ENCODE assay signal across 2 fruit fly cellular contexts in the genomic region with DNA sequence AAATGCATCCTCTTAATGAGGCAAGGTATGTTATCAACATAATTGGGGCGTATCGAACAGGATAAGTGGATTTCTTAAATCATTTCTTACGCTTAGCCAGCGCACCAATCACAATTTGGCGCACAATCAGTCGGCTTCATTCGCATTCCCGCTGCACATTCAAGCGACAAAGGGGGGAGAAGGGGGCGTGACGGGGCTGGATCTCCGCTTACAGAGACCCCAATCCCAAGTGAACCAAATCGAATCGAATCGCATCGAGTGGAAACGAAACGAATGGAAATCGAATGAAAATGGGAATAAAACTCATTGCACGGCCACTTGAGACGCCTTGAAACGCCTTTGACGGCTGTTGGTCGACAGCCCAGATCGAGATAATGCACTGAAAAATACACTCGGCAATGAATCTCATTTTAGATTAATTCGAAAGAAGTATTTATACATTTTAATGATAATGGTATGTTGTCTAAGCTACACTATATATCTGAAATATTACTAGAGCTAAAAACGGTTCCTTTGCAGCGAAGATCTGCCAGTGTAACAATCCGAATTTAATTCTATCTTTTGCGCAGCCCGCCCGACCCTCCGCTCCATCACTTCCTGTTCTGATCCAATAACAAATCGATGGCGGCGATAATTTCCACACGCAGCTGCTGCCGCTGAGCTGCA.
TF ChIP-seq lines count a peak whose summit lies in the region.

No protein-coding gene starts in this region.

TF ChIP-seq in whole organism, embryonic, 481 proteins besides CTCF, POLR2A, EP300 and RAD21 (continued from another document and continues in another):
- TF ChIP-seq sc (optimal IDR thresholded peaks at IDR 0.05; lab: Kevin White, UChicago) (no peak), sc (GFP tag; optimal IDR thresholded peaks at IDR 0.05; lab: Kevin White, UChicago) (no peak), CG13894 (tag; optimal IDR thresholded peaks at IDR 0.05; lab: Kevin White, UChicago) (no peak), CG16863 (GFP tag; optimal IDR thresholded peaks at IDR 0.05; lab: Kevin White, UChicago) (no peak), CG5180 (GFP tag; optimal IDR thresholded peaks at IDR 0.05; lab: Kevin White, UChicago) (no peak), CG1024 (GFP tag; IDR thresholded peaks at IDR 0.05; lab: Robert Waterston, UW) (no peak), crc (GFP tag; optimal IDR thresholded peaks at IDR 0.05; lab: Kevin White, UChicago) (no peak), nom (GFP tag; optimal IDR thresholded peaks at IDR 0.05; lab: Kevin White, UChicago) (no peak), CG9215 (GFP tag; IDR thresholded peaks at IDR 0.05; lab: Robert Waterston, UW) (no peak), sens (GFP tag; lab: Kevin White, UChicago) (peak; percentile 94), CG17328 (GFP tag; IDR thresholded peaks at IDR 0.05; lab: Robert Waterston, UW) (0 out of 2 replicates have a peak, but pooled peaks have one; percentile 7), hth (optimal IDR thresholded peaks at IDR 0.05; lab: Kevin White, UChicago) (no peak), Six4 (GFP tag; optimal IDR thresholded peaks at IDR 0.05; lab: Kevin White, UChicago) (no peak), CG31388 (GFP tag; optimal IDR thresholded peaks at IDR 0.05; lab: Kevin White, UChicago) (no peak), pita (GFP tag; optimal IDR thresholded peaks at IDR 0.05; lab: Kevin White, UChicago) (no peak), Antp (GFP tag; optimal IDR thresholded peaks at IDR 0.05; lab: Kevin White, UChicago) (no peak), CG18262 (tag; optimal IDR thresholded peaks at IDR 0.05; lab: Kevin White, UChicago) (peak; percentile 42), CG12155 (GFP tag; optimal IDR thresholded peaks at IDR 0.05; lab: Kevin White, UChicago) (no peak), CG3163 (GFP tag; optimal IDR thresholded peaks at IDR 0.05; lab: Kevin White, UChicago) (no peak), dimm (GFP tag; IDR thresholded peaks at IDR 0.05; lab: Robert Waterston, UW) (no peak), Sry-β (GFP tag; optimal IDR thresholded peaks at IDR 0.05; lab: Kevin White, UChicago) (no peak), CG30403 (GFP tag; optimal IDR thresholded peaks at IDR 0.05; lab: Kevin White, UChicago) (peak; percentile 8), CG2678 (tag; optimal IDR thresholded peaks at IDR 0.05; lab: Kevin White, UChicago) (peak; percentile 11), CG17829 (tag; optimal IDR thresholded peaks at IDR 0.05; lab: Kevin White, UChicago) (peak; percentile 42), Mad (GFP tag; optimal IDR thresholded peaks at IDR 0.05; lab: Kevin White, UChicago) (no peak), CG11398 (GFP tag; optimal IDR thresholded peaks at IDR 0.05; lab: Kevin White, UChicago) (no peak), tx (GFP tag; optimal IDR thresholded peaks at IDR 0.05; lab: Kevin White, UChicago) (no peak), CG13424 (tag; optimal IDR thresholded peaks at IDR 0.05; lab: Kevin White, UChicago) (peak; percentile 7), dysf (GFP tag; IDR thresholded peaks at IDR 0.05; lab: Robert Waterston, UW) (0 out of 3 replicates have a peak, but pooled peaks have one; percentile 10), bowl (GFP tag; IDR thresholded peaks at IDR 0.05; lab: Robert Waterston, UW) (no peak), CG9727 (GFP tag; optimal IDR thresholded peaks at IDR 0.05; lab: Kevin White, UChicago) (no peak), CG17912 (GFP tag; optimal IDR thresholded peaks at IDR 0.05; lab: Kevin White, UChicago) (no peak), CG12942 (GFP tag; optimal IDR thresholded peaks at IDR 0.05; lab: Kevin White, UChicago) (no peak), CG17359 (tag; optimal IDR thresholded peaks at IDR 0.05; lab: Kevin White, UChicago) (peak; percentile 17), Ada2b (GFP tag; IDR thresholded peaks at IDR 0.05; lab: Robert Waterston, UW) (no peak), CG14860 (GFP tag; IDR thresholded peaks at IDR 0.05; lab: Robert Waterston, UW; ENCODE audit: partially characterized antibody) (no peak), CG1233 (GFP tag; optimal IDR thresholded peaks at IDR 0.05; lab: Kevin White, UChicago) (no peak), CG33557 (GFP tag; optimal IDR thresholded peaks at IDR 0.05; lab: Kevin White, UChicago) (peak; percentile 20), Scr (GFP tag; IDR thresholded peaks at IDR 0.05; lab: Robert Waterston, UW; ENCODE audit: partially characterized antibody) (no peak), HLH3B (GFP tag; IDR thresholded peaks at IDR 0.05; lab: Robert Waterston, UW) (0 out of 2 replicates have a peak, but pooled peaks have one; percentile 12), chif (GFP tag; optimal IDR thresholded peaks at IDR 0.05; lab: Kevin White, UChicago) (peak in 1 of 2 experiments; percentile 7), bbx (GFP tag; IDR thresholded peaks at IDR 0.05; lab: Robert Waterston, UW; ENCODE audit: partially characterized antibody) (no peak), CG11695 (GFP tag; IDR thresholded peaks at IDR 0.05; lab: Robert Waterston, UW) (no peak; the same call in 2 of the 3 replicates), CG14667 (GFP tag; IDR thresholded peaks at IDR 0.05; lab: Robert Waterston, UW) (no peak), CG2129 (GFP tag; IDR thresholded peaks at IDR 0.05; lab: Robert Waterston, UW; ENCODE audit: partially characterized antibody) (no peak), Nf-YB (GFP tag; optimal IDR thresholded peaks at IDR 0.05; lab: Kevin White, UChicago) (peak; percentile 9), CG10267 (tag; optimal IDR thresholded peaks at IDR 0.05; lab: Kevin White, UChicago) (no peak), chm (GFP tag; IDR thresholded peaks at IDR 0.05; lab: Robert Waterston, UW) (no peak), Fer1 (GFP tag; optimal IDR thresholded peaks at IDR 0.05; lab: Kevin White, UChicago) (no peak), CG3726 (GFP tag; IDR thresholded peaks at IDR 0.05; lab: Robert Waterston, UW) (no peak), Lhr (GFP tag; optimal IDR thresholded peaks at IDR 0.05; lab: Kevin White, UChicago) (no peak), CG13287 (GFP tag; IDR thresholded peaks at IDR 0.05; lab: Robert Waterston, UW; ENCODE audit: partially characterized antibody) (no peak), kni (GFP tag; optimal IDR thresholded peaks at IDR 0.05; lab: Kevin White, UChicago) (no peak), CG3995 (GFP tag; optimal IDR thresholded peaks at IDR 0.05; lab: Kevin White, UChicago) (no peak), CG9609 (GFP tag; optimal IDR thresholded peaks at IDR 0.05; lab: Kevin White, UChicago) (no peak), stwl (tag; optimal IDR thresholded peaks at IDR 0.05; lab: Kevin White, UChicago) (no peak), CG2875 (GFP tag; optimal IDR thresholded peaks at IDR 0.05; lab: Kevin White, UChicago) (no peak), crp (GFP tag; optimal IDR thresholded peaks at IDR 0.05; lab: Kevin White, UChicago) (no peak), trem (tag; optimal IDR thresholded peaks at IDR 0.05; lab: Kevin White, UChicago) (no peak), az2 (GFP tag; optimal IDR thresholded peaks at IDR 0.05; lab: Kevin White, UChicago) (no peak), CG6689 (GFP tag; IDR thresholded peaks at IDR 0.05; lab: Robert Waterston, UW) (0 out of 2 replicates have a peak, but pooled peaks have one; percentile 29), jumu (GFP tag; optimal IDR thresholded peaks at IDR 0.05; lab: Kevin White, UChicago) (peak; percentile 3), CG1792 (GFP tag; optimal IDR thresholded peaks at IDR 0.05; lab: Kevin White, UChicago) (no peak)

TF ChIP-seq in whole organism, prepupa, 60 proteins besides CTCF, POLR2A, EP300 and RAD21 (continued from another document):
- peak; percentile 32 for TF ChIP-seq net (GFP tag; optimal IDR thresholded peaks at IDR 0.05; lab: Kevin White, UChicago)
- no peak for TF ChIP-seq fd85E (GFP tag; optimal IDR thresholded peaks at IDR 0.05; lab: Kevin White, UChicago)
- peak; percentile 48 for TF ChIP-seq CG3919 (GFP tag; optimal IDR thresholded peaks at IDR 0.05; lab: Kevin White, UChicago)
- no peak for TF ChIP-seq fkh (GFP tag; optimal IDR thresholded peaks at IDR 0.05; lab: Kevin White, UChicago)
- no peak for TF ChIP-seq Blimp-1 (GFP tag; optimal IDR thresholded peaks at IDR 0.05; lab: Kevin White, UChicago)
- 0 out of 3 replicates have a peak, but pooled peaks have one; percentile 31 for TF ChIP-seq eg (GFP tag; IDR thresholded peaks at IDR 0.05; lab: Robert Waterston, UW)
- TF ChIP-seq CG31627 (GFP tag; optimal IDR thresholded peaks at IDR 0.05; lab: Kevin White, UChicago) = peak; percentile 27
- no peak for TF ChIP-seq CG4318 (GFP tag; optimal IDR thresholded peaks at IDR 0.05; lab: Kevin White, UChicago)
- 0 out of 2 replicates have a peak, but pooled peaks have one; percentile 24 for TF ChIP-seq CG15336 (GFP tag; IDR thresholded peaks at IDR 0.05; lab: Robert Waterston, UW)
- no peak for TF ChIP-seq dsx (GFP tag; optimal IDR thresholded peaks at IDR 0.05; lab: Kevin White, UChicago; ENCODE audit: poor library complexity, severe bottlenecking)
- TF ChIP-seq CG34406 (GFP tag; optimal IDR thresholded peaks at IDR 0.05; lab: Kevin White, UChicago) = peak; percentile 33
- TF ChIP-seq CG6792 (GFP tag; optimal IDR thresholded peaks at IDR 0.05; lab: Kevin White, UChicago) = peak; percentile 39
- TF ChIP-seq svp (GFP tag; lab: Kevin White, UChicago) = peak; percentile 81
- TF ChIP-seq salr (GFP tag; optimal IDR thresholded peaks at IDR 0.05; lab: Kevin White, UChicago) = no peak
- TF ChIP-seq Sox15 (GFP tag; optimal IDR thresholded peaks at IDR 0.05; lab: Kevin White, UChicago) = no peak
- TF ChIP-seq Eip93F (GFP tag; optimal IDR thresholded peaks at IDR 0.05; lab: Kevin White, UChicago) = no peak
- peak; percentile 29 for TF ChIP-seq CG11762 (GFP tag; optimal IDR thresholded peaks at IDR 0.05; lab: Kevin White, UChicago; ENCODE audit: insufficient read depth)
- peak; percentile 40 for TF ChIP-seq cyc (GFP tag; optimal IDR thresholded peaks at IDR 0.05; lab: Kevin White, UChicago)
- peak; percentile 10 for TF ChIP-seq CG7368 (GFP tag; optimal IDR thresholded peaks at IDR 0.05; lab: Kevin White, UChicago)
- peak; percentile 28 for TF ChIP-seq Hr4 (GFP tag; optimal IDR thresholded peaks at IDR 0.05; lab: Kevin White, UChicago)
- TF ChIP-seq lz (GFP tag; optimal IDR thresholded peaks at IDR 0.05; lab: Kevin White, UChicago) = peak; percentile 42
- TF ChIP-seq CG8119 (GFP tag; IDR thresholded peaks at IDR 0.05; lab: Robert Waterston, UW) = 0 out of 3 replicates have a peak, but pooled peaks have one; percentile 39
- peak; percentile 52 for TF ChIP-seq achi (GFP tag; optimal IDR thresholded peaks at IDR 0.05; lab: Kevin White, UChicago)
- TF ChIP-seq CG1621 (tag; optimal IDR thresholded peaks at IDR 0.05; lab: Kevin White, UChicago) = peak; percentile 2
- TF ChIP-seq pdm3 (GFP tag; optimal IDR thresholded peaks at IDR 0.05; lab: Kevin White, UChicago) = peak; percentile 34
- TF ChIP-seq Met (GFP tag; optimal IDR thresholded peaks at IDR 0.05; lab: Kevin White, UChicago) = peak; percentile 55
- TF ChIP-seq Hr39 (GFP tag; optimal IDR thresholded peaks at IDR 0.05; lab: Kevin White, UChicago) = peak; percentile 45
- TF ChIP-seq Sox102F (GFP tag; optimal IDR thresholded peaks at IDR 0.05; lab: Kevin White, UChicago) = no peak
- peak; percentile 60 for TF ChIP-seq esn (GFP tag; optimal IDR thresholded peaks at IDR 0.05; lab: Kevin White, UChicago)
- TF ChIP-seq dac (GFP tag; optimal IDR thresholded peaks at IDR 0.05; lab: Kevin White, UChicago) = no peak
- TF ChIP-seq CG6854 (GFP tag; optimal IDR thresholded peaks at IDR 0.05; lab: Kevin White, UChicago) = no peak
- peak; percentile 61 for TF ChIP-seq CG3032 (tag; optimal IDR thresholded peaks at IDR 0.05; lab: Kevin White, UChicago)
- TF ChIP-seq Lpt (GFP tag; optimal IDR thresholded peaks at IDR 0.05; lab: Kevin White, UChicago) = no peak
- peak; percentile 61 for TF ChIP-seq topi (GFP tag; optimal IDR thresholded peaks at IDR 0.05; lab: Kevin White, UChicago)
- TF ChIP-seq CG8632 (GFP tag; optimal IDR thresholded peaks at IDR 0.05; lab: Kevin White, UChicago) = peak; percentile 23
- peak; percentile 54 for TF ChIP-seq CG10631 (GFP tag; optimal IDR thresholded peaks at IDR 0.05; lab: Kevin White, UChicago)
- peak; percentile 42 for TF ChIP-seq Sox14 (GFP tag; optimal IDR thresholded peaks at IDR 0.05; lab: Kevin White, UChicago)
- TF ChIP-seq fd59A (GFP tag; optimal IDR thresholded peaks at IDR 0.05; lab: Kevin White, UChicago) = peak; percentile 19
- peak; percentile 21 for TF ChIP-seq acj6 (GFP tag; optimal IDR thresholded peaks at IDR 0.05; lab: Kevin White, UChicago)
